Worm (Caenorhabditis elegans) whole organism, L4 larva: Measurements from ENCODE around the gene dnc-1.

Experiments used
- hlh-11 ChIP-seq: fragments of 200-800 bp; sonication (Bioruptor generic); optimal IDR thresholded peaks from 2 replicates; lab custom pipeline; 2018; ENCODE audit warnings: mild to moderate bottlenecking, missing genetic modification characterization, missing compliant biosample characterization
- mes-2 ChIP-seq: sonication (generic microtip); optimal IDR thresholded peaks from 2 replicates; lab custom pipeline; 2016; ENCODE audit warnings: missing genotype, mild to moderate bottlenecking, missing genetic modification characterization, missing compliant biosample characterization; ENCODE audit not compliant: poor library complexity, severe bottlenecking
- mxl-2 ChIP-seq: fragments of 200-800 bp; sonication (Bioruptor generic); conservative IDR thresholded peaks from 2 replicates; pipeline ENCODE4 v1.3.6; 2022; ENCODE audit warnings: missing genetic modification reagents, missing genetic modification characterization, missing compliant biosample characterization
- nhr-111 ChIP-seq: fragments of 200-800 bp; sonication (Bioruptor generic); optimal IDR thresholded peaks from 2 replicates; lab custom pipeline; 2018; ENCODE audit warnings: mild to moderate bottlenecking, missing genetic modification characterization, missing compliant biosample characterization
- nhr-77 ChIP-seq: fragments of 150-350 bp; optimal IDR thresholded peaks from 2 replicates; lab custom pipeline; 2014; ENCODE audit warnings: missing biosample characterization, missing genetic modification characterization
- pqm-1 ChIP-seq: sonication (generic microtip); optimal IDR thresholded peaks from 2 replicates; lab custom pipeline; 2017; ENCODE audit warnings: missing biosample characterization, missing genetic modification characterization
- unc-62 ChIP-seq, 3 experiments: fragments of 150-350 bp in 1 of 3; sonication (generic microtip); optimal IDR thresholded peaks in 2 of 3; peaks in 1 of 3; 1 replicate in 1 of 3; 2 replicates in 2 of 3; lab custom pipeline; 2014 to 2017; ENCODE audit warnings: missing biosample characterization in 3 of 3, missing genetic modification characterization in 3 of 3, missing genetic modification reagents in 3 of 3, missing genotype in 1 of 3

DNA sequence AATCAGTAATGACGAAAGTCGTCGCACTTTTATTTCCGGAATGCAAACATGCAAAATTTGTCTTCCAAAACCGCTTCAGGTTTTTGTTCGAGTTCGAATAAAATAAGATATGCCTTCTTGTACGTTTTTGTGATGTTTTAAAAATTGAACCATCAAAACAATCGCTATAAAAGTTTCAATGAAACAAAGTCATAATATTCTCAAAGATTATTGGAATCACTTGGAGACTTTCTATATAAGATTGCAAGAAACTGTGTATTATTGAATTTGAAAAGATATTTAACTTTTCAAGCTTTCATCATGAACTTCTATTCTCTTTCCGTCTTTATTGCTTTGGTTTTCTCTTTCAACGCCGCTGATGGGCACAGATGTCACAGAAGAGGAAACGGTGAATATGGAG is 56.2 kb downstream of the dnc-1 start, which contains the start of gene fipr-14:
- TF ChIP-seq mes-2 (tag; lab: Kevin White, UChicago) (no peak), hlh-11 (tag; lab: Kevin White, UChicago) (no peak), nhr-111 (GFP tag; lab: Kevin White, UChicago) (no peak), pqm-1 (tag; lab: Kevin White, UChicago) (no peak), mxl-2 (GFP tag; lab: Robert Waterston, UW) (no peak), unc-62 (GFP tag; optimal IDR thresholded peaks at IDR 0.05 in 1 of 2; lab: Kevin White, UChicago) (peak in 1 of 2 experiments; percentile 65), unc-62 (tag; optimal IDR thresholded peaks at IDR 0.05; lab: Kevin White, UChicago) (no peak), nhr-77 (no peak)
